Worm (Caenorhabditis elegans) whole organism, late embryonic: Measurements from ENCODE around the gene B0546.3.

ENCODE experiments used
- F13H6.1 ChIP-seq: sonication (generic microtip); optimal IDR thresholded peaks from 2 replicates; lab custom pipeline; 2016; ENCODE audit warnings: missing genetic modification characterization, missing compliant biosample characterization
- K09A11.1 ChIP-seq: sonication (generic microtip); optimal IDR thresholded peaks from 2 replicates; lab custom pipeline; 2017; ENCODE audit warnings: antibody characterized with exemption, mild to moderate bottlenecking, missing genetic modification characterization, missing compliant biosample characterization; ENCODE audit not compliant: insufficient read depth
- ahr-1 ChIP-seq: sonication (generic microtip); optimal IDR thresholded peaks from 2 replicates; lab custom pipeline; 2016; ENCODE audit warnings: missing genetic modification characterization, missing compliant biosample characterization
- ama-1 ChIP-seq: fragments of 150-350 bp; optimal IDR thresholded peaks from 2 replicates; lab custom pipeline; 2014
- ceh-18 ChIP-seq: sonication (generic microtip); optimal IDR thresholded peaks from 2 replicates; lab custom pipeline; 2016; ENCODE audit warnings: missing genetic modification characterization, missing compliant biosample characterization
- ceh-22 ChIP-seq: sonication (generic microtip); optimal IDR thresholded peaks from 2 replicates; lab custom pipeline; 2017; ENCODE audit warnings: missing biosample characterization, missing genetic modification characterization
- ceh-24 ChIP-seq: sonication (generic microtip); optimal IDR thresholded peaks from 2 replicates; lab custom pipeline; 2016; ENCODE audit warnings: mild to moderate bottlenecking, missing genetic modification characterization, missing compliant biosample characterization
- ceh-31 ChIP-seq: sonication (generic microtip); optimal IDR thresholded peaks from 2 replicates; lab custom pipeline; 2016; ENCODE audit warnings: missing genetic modification characterization, missing compliant biosample characterization
- ceh-34 ChIP-seq: sonication (generic microtip); optimal IDR thresholded peaks from 2 replicates; lab custom pipeline; 2016; ENCODE audit warnings: mild to moderate bottlenecking, missing genetic modification characterization, missing compliant biosample characterization
- ceh-45 ChIP-seq: fragments of 200-800 bp; sonication (Bioruptor generic); IDR thresholded peaks from 2 replicates; pipeline ENCODE4 v1.3.6; 2022; ENCODE audit warnings: missing genetic modification reagents, missing genetic modification characterization, missing compliant biosample characterization
- ceh-9 ChIP-seq: sonication (generic microtip); optimal IDR thresholded peaks from 2 replicates; lab custom pipeline; 2016; ENCODE audit warnings: mild to moderate bottlenecking, missing genetic modification characterization, inconsistent platforms, missing compliant biosample characterization
- elt-2 ChIP-seq: sonication (generic microtip); optimal IDR thresholded peaks from 2 replicates; lab custom pipeline; 2016; ENCODE audit warnings: missing genetic modification reagents, missing genetic modification characterization, missing compliant biosample characterization
- elt-4 ChIP-seq: sonication (generic microtip); optimal IDR thresholded peaks from 2 replicates; lab custom pipeline; 2016; ENCODE audit warnings: missing genetic modification characterization, missing compliant biosample characterization
- eyg-1 ChIP-seq: sonication (generic microtip); optimal IDR thresholded peaks from 2 replicates; lab custom pipeline; 2016; ENCODE audit warnings: missing genotype, missing genetic modification characterization, missing compliant biosample characterization
- fkh-10 ChIP-seq: fragments of 150-350 bp; optimal IDR thresholded peaks from 2 replicates; lab custom pipeline; 2014; ENCODE audit warnings: missing biosample characterization, missing genetic modification reagents, missing genetic modification characterization
- gmeb-2 ChIP-seq: sonication (generic microtip); optimal IDR thresholded peaks from 2 replicates; lab custom pipeline; 2016; ENCODE audit warnings: missing genetic modification characterization, inconsistent platforms, missing compliant biosample characterization
- hlh-6 ChIP-seq: sonication (generic microtip); optimal IDR thresholded peaks from 2 replicates; lab custom pipeline; 2016; ENCODE audit warnings: missing genotype, missing genetic modification characterization, missing compliant biosample characterization
- hlh-8 ChIP-seq: sonication (generic microtip); optimal IDR thresholded peaks from 2 replicates; lab custom pipeline; 2016; ENCODE audit warnings: missing genotype, missing genetic modification characterization, missing compliant biosample characterization
- madf-2 ChIP-seq: sonication (generic microtip); optimal IDR thresholded peaks from 2 replicates; lab custom pipeline; 2017; ENCODE audit warnings: missing genetic modification characterization, missing compliant biosample characterization
- nfya-1 ChIP-seq: sonication (generic microtip); optimal IDR thresholded peaks from 2 replicates; lab custom pipeline; 2017; ENCODE audit warnings: missing genetic modification characterization, mild to moderate bottlenecking, missing compliant biosample characterization, antibody characterized with exemption, moderate library complexity
- nhr-11 ChIP-seq: fragments of 150-350 bp; optimal IDR thresholded peaks from 2 replicates; lab custom pipeline; 2014; ENCODE audit warnings: missing biosample characterization, missing genetic modification characterization
- nhr-232 ChIP-seq: sonication (generic microtip); optimal IDR thresholded peaks from 2 replicates; lab custom pipeline; 2016; ENCODE audit warnings: missing genetic modification characterization, missing compliant biosample characterization
- odd-2 ChIP-seq: sonication (generic microtip); optimal IDR thresholded peaks from 2 replicates; lab custom pipeline; 2017; ENCODE audit warnings: antibody characterized with exemption, mild to moderate bottlenecking, missing genetic modification characterization, missing compliant biosample characterization
- pag-3 ChIP-seq: sonication (generic microtip); optimal IDR thresholded peaks from 2 replicates; lab custom pipeline; 2016; ENCODE audit warnings: missing compliant biosample characterization, missing genetic modification characterization, borderline replicate concordance
- pha-2 ChIP-seq: sonication (generic microtip); optimal IDR thresholded peaks from 2 replicates; lab custom pipeline; 2017; ENCODE audit warnings: mild to moderate bottlenecking, missing genetic modification characterization, missing compliant biosample characterization
- pqm-1 ChIP-seq: sonication (generic microtip); optimal IDR thresholded peaks from 2 replicates; lab custom pipeline; 2016; ENCODE audit warnings: missing genetic modification characterization, missing compliant biosample characterization
- pros-1 ChIP-seq: fragments of 150-350 bp; optimal IDR thresholded peaks from 2 replicates; lab custom pipeline; 2014; ENCODE audit warnings: missing biosample characterization, missing genetic modification reagents, missing genetic modification characterization
- ref-2 ChIP-seq: sonication (generic microtip); optimal IDR thresholded peaks from 2 replicates; lab custom pipeline; 2016; ENCODE audit warnings: missing genetic modification characterization, missing compliant biosample characterization
- rnt-1 ChIP-seq: sonication (generic microtip); optimal IDR thresholded peaks from 2 replicates; lab custom pipeline; 2016; ENCODE audit warnings: missing genetic modification characterization, missing compliant biosample characterization
- sox-2 ChIP-seq: fragments of 200-800 bp; sonication (Bioruptor generic); IDR thresholded peaks from 2 replicates; pipeline ENCODE4 v1.3.6; 2022; ENCODE audit warnings: missing genetic modification reagents, missing genetic modification characterization, missing compliant biosample characterization
- syd-9 ChIP-seq: sonication (generic microtip); optimal IDR thresholded peaks from 2 replicates; lab custom pipeline; 2016; ENCODE audit warnings: mild to moderate bottlenecking, missing genetic modification characterization, moderate library complexity, missing compliant biosample characterization
- tbx-2 ChIP-seq: sonication (generic microtip); optimal IDR thresholded peaks from 2 replicates; lab custom pipeline; 2016; ENCODE audit warnings: missing genetic modification characterization, missing compliant biosample characterization
- tbx-7 ChIP-seq: sonication (generic microtip); optimal IDR thresholded peaks from 2 replicates; lab custom pipeline; 2016; ENCODE audit warnings: missing genotype, missing genetic modification characterization, missing compliant biosample characterization
- unc-42 ChIP-seq: sonication (generic microtip); optimal IDR thresholded peaks from 2 replicates; lab custom pipeline; 2016; ENCODE audit warnings: missing genotype, missing genetic modification characterization, missing compliant biosample characterization
- unc-55 ChIP-seq: sonication (generic microtip); optimal IDR thresholded peaks from 2 replicates; lab custom pipeline; 2017; ENCODE audit warnings: missing biosample characterization, missing genetic modification reagents, missing genetic modification characterization
- zip-5 ChIP-seq: sonication (generic microtip); optimal IDR thresholded peaks from 2 replicates; lab custom pipeline; 2016; ENCODE audit warnings: missing genetic modification characterization, missing compliant biosample characterization
- ztf-16 ChIP-seq: sonication (generic microtip); optimal IDR thresholded peaks from 2 replicates; lab custom pipeline; 2017; ENCODE audit warnings: missing genetic modification characterization, missing compliant biosample characterization

B0546.3 gene

DNA sequence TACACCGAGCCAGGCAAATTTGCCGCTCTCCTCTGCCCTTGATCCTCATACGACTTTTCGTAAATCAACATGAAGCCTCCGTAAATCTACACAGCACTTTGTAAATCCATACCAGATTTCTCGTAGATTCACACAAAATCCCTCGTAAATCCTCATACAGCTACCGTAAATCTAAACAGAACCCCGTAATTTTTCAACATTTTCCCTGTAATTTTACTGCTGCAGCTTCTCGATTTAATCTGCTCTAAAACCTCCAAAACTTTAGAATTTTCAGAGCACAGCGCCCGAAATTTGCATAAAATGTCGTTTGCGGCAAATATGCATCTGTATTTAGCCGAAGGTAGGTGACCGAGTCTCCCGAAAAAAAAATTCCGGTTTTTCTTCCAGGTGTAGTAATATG, 27.9 kb downstream of the B0546.3 start, which contains the start of gene F42A6.1:
Gene F42A6.1, plus strand, starts transcription at position 301 of the 400 bp plus-strand sequence.
- TF ChIP-seq ref-2 (tag; lab: Kevin White, UChicago) = no peak
- no peak for TF ChIP-seq F13H6.1 (tag; lab: Kevin White, UChicago)
- no peak for TF ChIP-seq ceh-18 (tag; lab: Kevin White, UChicago)
- no peak for TF ChIP-seq unc-55 (GFP tag; lab: Kevin White, UChicago)
- no peak for TF ChIP-seq pqm-1 (tag; lab: Kevin White, UChicago)
- no peak for TF ChIP-seq pros-1
- no peak for TF ChIP-seq ahr-1 (tag; lab: Kevin White, UChicago)
- no peak for TF ChIP-seq syd-9 (tag; lab: Kevin White, UChicago)
- TF ChIP-seq ceh-45 = no peak
- no peak for TF ChIP-seq madf-2
- TF ChIP-seq nhr-232 (tag; lab: Kevin White, UChicago) = no peak
- TF ChIP-seq hlh-8 (tag; lab: Kevin White, UChicago) = no peak
- TF ChIP-seq tbx-2 (tag; lab: Kevin White, UChicago) = no peak
- no peak for TF ChIP-seq elt-2 (tag; lab: Kevin White, UChicago)
- no peak for TF ChIP-seq ztf-16 (tag; lab: Kevin White, UChicago)
- no peak for TF ChIP-seq nhr-11 (tag; lab: Kevin White, UChicago)
- no peak for TF ChIP-seq ceh-24 (tag; lab: Kevin White, UChicago)

DNA sequence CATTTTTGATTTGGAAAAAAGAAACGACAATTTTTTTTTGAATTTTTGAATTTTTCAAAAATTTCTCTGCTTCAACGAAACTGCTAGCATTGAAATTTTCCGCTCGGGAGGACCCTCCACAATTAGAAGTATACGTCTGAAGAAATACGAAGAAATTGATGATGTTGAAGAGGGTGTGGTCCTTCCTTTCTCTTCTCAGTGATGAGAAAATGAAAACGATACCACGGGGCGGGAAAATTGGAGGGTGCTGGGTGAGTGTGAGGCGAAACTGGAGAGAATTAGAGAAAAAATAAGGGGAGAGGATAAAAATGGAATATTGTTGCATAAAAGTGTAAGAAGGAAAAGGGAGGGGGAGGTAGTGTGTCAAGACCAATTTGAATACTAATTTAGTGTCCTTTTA, 30.6 kb downstream of the B0546.3 start:
- TF ChIP-seq F13H6.1 (tag; lab: Kevin White, UChicago) (no peak), ref-2 (tag; lab: Kevin White, UChicago) (peak; percentile 27), unc-42 (tag; lab: Kevin White, UChicago) (peak; percentile 12), rnt-1 (tag; lab: Kevin White, UChicago) (no peak), sox-2 (GFP tag; lab: Robert Waterston, UW) (no peak), K09A11.1 (no peak), fkh-10 (GFP tag; lab: Kevin White, UChicago) (no peak), pha-2 (tag; lab: Kevin White, UChicago) (no peak), ama-1 (lab: Kevin White, UChicago) (no peak), gmeb-2 (tag; lab: Kevin White, UChicago) (no peak), pag-3 (tag; lab: Kevin White, UChicago) (no peak), eyg-1 (tag; lab: Kevin White, UChicago) (no peak), hlh-6 (tag; lab: Kevin White, UChicago) (no peak)

DNA sequence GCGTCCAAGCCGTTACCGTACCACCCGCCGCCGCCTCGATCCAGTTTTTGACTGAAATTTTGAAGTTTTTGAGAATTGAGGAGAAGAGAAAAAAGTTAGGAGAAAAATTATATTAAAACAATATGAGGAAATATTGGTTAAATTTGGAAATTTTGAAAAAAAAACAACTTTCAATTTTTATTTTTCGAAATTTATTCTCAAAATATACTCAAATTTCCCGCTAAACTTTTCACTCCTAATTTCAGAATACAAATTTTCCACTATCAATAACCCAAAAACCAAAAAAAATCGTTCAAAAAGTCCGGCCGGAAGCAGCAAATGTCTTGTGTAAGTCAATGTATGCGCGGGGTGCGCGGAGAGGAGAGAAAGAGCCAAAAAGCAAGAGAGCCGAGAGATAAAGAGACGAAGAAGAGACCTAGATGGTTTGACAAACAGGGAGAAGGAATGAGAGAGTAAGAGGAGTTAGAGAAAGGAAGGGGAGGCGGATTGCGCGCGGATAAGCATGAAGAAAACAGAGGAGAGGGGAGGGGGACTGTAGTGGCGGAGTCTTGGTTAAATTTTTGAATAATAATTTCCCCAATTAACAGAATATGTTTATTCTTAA, 32.6 kb downstream of the B0546.3 start, which contains the start of gene elks-1:
Gene elks-1, minus strand, starts transcription at position 51 of the 604 bp plus-strand sequence.
- peak; percentile 53 for TF ChIP-seq nfya-1
- no peak for TF ChIP-seq tbx-7 (tag; lab: Kevin White, UChicago)
- TF ChIP-seq tbx-2 (tag; lab: Kevin White, UChicago) = peak; percentile 17
- TF ChIP-seq elt-4 (tag; lab: Kevin White, UChicago) = no peak
- TF ChIP-seq ceh-34 (tag; lab: Kevin White, UChicago) = peak; percentile 27
- peak; percentile 28 for TF ChIP-seq ref-2 (tag; lab: Kevin White, UChicago)
- peak; percentile 11 for TF ChIP-seq ceh-31 (tag; lab: Kevin White, UChicago)
- TF ChIP-seq ama-1 (lab: Kevin White, UChicago) = no peak

DNA sequence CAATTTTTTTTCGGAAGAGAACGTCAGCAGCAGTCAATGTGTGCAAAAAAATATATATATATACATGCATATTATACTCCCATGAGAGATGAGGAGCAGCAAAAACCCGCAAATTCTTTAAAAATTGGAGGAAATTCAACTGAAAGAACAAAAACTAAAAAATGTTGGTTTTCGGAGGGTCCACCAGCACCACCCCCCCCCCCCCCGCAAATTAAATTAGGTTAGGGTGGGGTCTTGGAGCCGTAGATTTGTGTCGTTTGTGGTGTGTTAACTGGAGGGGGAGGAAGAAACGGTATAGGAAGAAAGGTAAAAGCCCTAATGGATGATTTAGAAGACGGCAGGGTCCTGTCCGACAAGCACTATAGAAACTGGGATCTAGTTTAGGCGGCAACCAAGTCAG, 34.3 kb downstream of the B0546.3 start:
- TF ChIP-seq ceh-22 (no peak), zip-5 (no peak), ceh-9 (tag; lab: Kevin White, UChicago) (no peak), nhr-11 (tag; lab: Kevin White, UChicago) (no peak), odd-2 (no peak)
